Worm (Caenorhabditis elegans): Measurements from ENCODE around the gene tpk-1.

Gene tpk-1

DNA sequence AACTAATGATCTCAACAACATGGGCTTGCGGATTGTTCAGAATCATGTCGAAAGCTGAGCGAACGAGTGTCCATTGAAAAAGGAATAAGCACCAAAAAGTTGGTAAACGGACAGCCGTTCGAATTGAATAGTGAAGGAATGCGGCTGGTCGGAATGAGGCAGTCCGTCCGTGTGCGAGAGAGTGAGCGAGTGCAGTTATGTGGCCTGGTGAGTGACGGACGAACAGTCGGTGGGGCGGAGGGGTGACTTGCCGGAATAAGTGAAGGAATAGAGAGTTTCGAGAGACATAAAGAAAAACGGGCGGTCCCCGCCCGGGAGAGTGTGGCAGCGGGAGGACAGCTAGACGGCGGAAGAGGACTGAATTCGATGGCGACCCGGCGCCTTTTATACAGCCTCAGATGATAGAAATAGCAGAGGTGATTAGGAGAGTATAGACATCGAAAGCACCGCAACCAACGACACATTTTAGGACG is 46.6 kb upstream of the tpk-1 start (continued):
- TF ChIP-seq daf-12 (tag; optimal IDR thresholded peaks at IDR 0.05) (no peak), unc-62 (GFP tag; optimal IDR thresholded peaks at IDR 0.05 in 1 of 2) (peak in 1 of 2 experiments; percentile 97), unc-62 (tag; optimal IDR thresholded peaks at IDR 0.05) (no peak), D1046.2 (GFP tag; IDR thresholded peaks at IDR 0.05) (peak; percentile 78; the same call in 1 of the 2 replicates), dve-1 (tag; optimal IDR thresholded peaks at IDR 0.05; ENCODE audit: insufficient read depth) (peak; percentile 73), hif-1 (tag; optimal IDR thresholded peaks at IDR 0.05) (peak; percentile 3 to 64), lin-13 (GFP tag; optimal IDR thresholded peaks at IDR 0.05) (peak; percentile 75), arid-1 (GFP tag; conservative IDR thresholded peaks at IDR 0.05) (no peak), ceh-20 (GFP tag; IDR thresholded peaks at IDR 0.05) (peak; percentile 80; the same call in 1 of the 2 replicates), T26A8.4 (GFP tag; IDR thresholded peaks at IDR 0.05) (peak; percentile 90), nhr-11 (tag; optimal IDR thresholded peaks at IDR 0.05) (peak; percentile 86), ces-1 (GFP tag; optimal IDR thresholded peaks at IDR 0.05) (no peak)

DNA sequence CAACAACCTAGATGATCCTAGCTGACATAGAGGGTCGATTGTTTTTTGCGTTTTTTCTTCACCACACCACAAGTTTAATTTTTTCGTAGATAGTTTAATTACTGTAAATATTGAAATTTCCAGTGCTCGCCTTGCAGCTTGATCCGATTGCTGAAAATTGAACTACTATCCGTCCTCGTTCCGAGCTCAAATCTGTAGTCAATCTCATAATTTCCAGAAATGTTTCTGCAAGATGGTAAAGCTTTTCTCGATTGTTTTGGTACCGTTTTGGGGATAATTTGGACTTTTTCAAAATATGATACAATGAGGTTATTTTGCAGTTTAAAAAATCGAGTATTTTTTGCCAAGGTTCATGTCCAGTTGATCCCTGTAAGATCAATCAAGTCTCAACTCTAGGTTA is 45.9 kb upstream of the tpk-1 start:
- TF ChIP-seq nhr-28 (tag; optimal IDR thresholded peaks at IDR 0.05) (no peak), R02D3.7 (tag; optimal IDR thresholded peaks at IDR 0.05) (no peak), nhr-48 (tag; optimal IDR thresholded peaks at IDR 0.05) (no peak), Y105C5A.15 (GFP tag; IDR thresholded peaks at IDR 0.05) (0 out of 2 replicates have a peak, but pooled peaks have one; percentile 13), daf-16 (GFP tag; optimal IDR thresholded peaks at IDR 0.05) (no peak), daf-16 (tag; optimal IDR thresholded peaks at IDR 0.05) (peak; percentile 60), aha-1 (tag) (peak; percentile 99)

DNA sequence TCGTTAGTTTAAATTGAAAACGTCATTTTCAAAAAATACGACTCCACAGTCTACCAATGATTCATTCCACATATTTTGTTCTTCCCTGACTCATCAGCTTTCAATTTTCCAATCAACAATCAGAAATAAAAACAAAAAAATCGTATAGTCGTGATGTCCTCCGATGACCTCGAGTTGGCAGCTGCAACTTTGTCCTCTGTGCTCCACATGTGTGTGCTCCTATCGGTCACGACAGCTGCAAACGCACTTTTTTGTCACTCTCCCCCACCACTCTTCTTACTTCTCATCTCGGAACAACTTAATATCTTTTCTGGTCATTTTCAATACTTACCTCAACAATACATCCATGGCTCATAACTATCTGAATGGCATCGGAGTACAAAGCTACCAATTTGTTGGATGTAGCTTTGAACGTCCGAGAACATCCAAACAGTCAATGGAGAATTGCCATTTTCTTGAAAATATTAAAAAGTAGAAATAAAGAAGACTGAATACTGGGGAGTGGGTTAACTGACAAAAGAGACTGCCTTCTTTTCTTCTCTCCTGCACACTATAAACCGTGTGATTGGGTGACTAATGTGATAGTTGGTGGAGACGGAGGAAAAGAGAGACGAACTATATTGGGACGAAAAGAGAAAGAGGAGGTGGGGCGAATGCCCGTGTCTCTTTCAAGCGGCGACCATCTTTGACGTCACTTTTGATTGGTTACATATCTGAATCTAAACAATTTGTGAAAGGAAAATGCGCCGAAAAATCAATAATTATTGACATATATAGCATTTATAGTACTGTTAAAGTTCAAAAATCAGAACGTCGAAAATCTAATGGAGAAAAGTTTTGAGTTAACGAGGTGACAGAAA is 44.7 kb upstream of the tpk-1 start:
- no peak for TF ChIP-seq ctbp-1 (GFP tag; IDR thresholded peaks at IDR 0.05)
- no peak for TF ChIP-seq nhr-76 (tag; optimal IDR thresholded peaks at IDR 0.05)
- TF ChIP-seq Y48G9A.11 (GFP tag; IDR thresholded peaks at IDR 0.05), result no peak
- TF ChIP-seq lir-3 (tag; optimal IDR thresholded peaks at IDR 0.05), result no peak
- no peak for TF ChIP-seq spr-1 (tag; optimal IDR thresholded peaks at IDR 0.05)
- TF ChIP-seq nhr-28 (tag; optimal IDR thresholded peaks at IDR 0.05), result peak; percentile 74
- no peak for TF ChIP-seq nhr-6 (tag; optimal IDR thresholded peaks at IDR 0.05)
- no peak for TF ChIP-seq aly-2 (tag; optimal IDR thresholded peaks at IDR 0.05)
- TF ChIP-seq nhr-42 (GFP tag; IDR thresholded peaks at IDR 0.05), result no peak
- peak; percentile 60 for TF ChIP-seq dve-1 (tag; optimal IDR thresholded peaks at IDR 0.05; ENCODE audit: insufficient read depth)
- no peak for TF ChIP-seq F10B5.3 (tag; optimal IDR thresholded peaks at IDR 0.05)
- no peak for TF ChIP-seq dmd-9 (GFP tag; IDR thresholded peaks at IDR 0.05)
- TF ChIP-seq ceh-62 (tag; optimal IDR thresholded peaks at IDR 0.05), result no peak
- no peak for TF ChIP-seq fos-1 (tag; optimal IDR thresholded peaks at IDR 0.05)
- TF ChIP-seq D1046.2 (GFP tag; IDR thresholded peaks at IDR 0.05), result no peak
- peak; percentile 40 for TF ChIP-seq rbr-2 (tag; optimal IDR thresholded peaks at IDR 0.05)
- TF ChIP-seq lin-39 (tag; optimal IDR thresholded peaks at IDR 0.05), result no peak
- TF ChIP-seq lin-38 (GFP tag; IDR thresholded peaks at IDR 0.05), result peak; percentile 13
- peak in 1 of 2 experiments; percentile 42 for TF ChIP-seq lsy-2 (tag; optimal IDR thresholded peaks at IDR 0.05)
- TF ChIP-seq Y105C5A.15 (GFP tag; IDR thresholded peaks at IDR 0.05), result 0 out of 2 replicates have a peak, but pooled peaks have one; percentile 28
- no peak for TF ChIP-seq vab-7 (GFP tag; IDR thresholded peaks at IDR 0.05)
- no peak for TF ChIP-seq nhr-48 (tag; optimal IDR thresholded peaks at IDR 0.05)
- TF ChIP-seq jun-1 (tag; optimal IDR thresholded peaks at IDR 0.05), result no peak
- TF ChIP-seq dmd-6 (GFP tag; IDR thresholded peaks at IDR 0.05), result peak; percentile 71
- peak; percentile 41 for TF ChIP-seq mes-2 (tag; optimal IDR thresholded peaks at IDR 0.05; ENCODE audit: poor library complexity, severe bottlenecking)
- TF ChIP-seq zip-2 (tag; optimal IDR thresholded peaks at IDR 0.05), result no peak
- no peak; the same call in 1 of the 2 replicates for TF ChIP-seq ceh-20 (GFP tag; IDR thresholded peaks at IDR 0.05)
- TF ChIP-seq nhr-111 (GFP tag; optimal IDR thresholded peaks at IDR 0.05), result no peak
- TF ChIP-seq egl-27 (tag; optimal IDR thresholded peaks at IDR 0.05), result no peak
- TF ChIP-seq skn-1 (tag; optimal IDR thresholded peaks at IDR 0.05), result no peak
- no peak for TF ChIP-seq F44E2.7 (GFP tag; IDR thresholded peaks at IDR 0.05)
- no peak for TF ChIP-seq Y5F2A.4 (GFP tag; optimal IDR thresholded peaks at IDR 0.05)
- TF ChIP-seq mdt-29 (GFP tag; IDR thresholded peaks at IDR 0.05), result no peak
- TF ChIP-seq T26A8.4 (GFP tag; IDR thresholded peaks at IDR 0.05), result no peak
- no peak for TF ChIP-seq F26F4.8 (GFP tag; conservative IDR thresholded peaks at IDR 0.05)
